Worm (Caenorhabditis elegans) whole organism, L4 larva: ENCODE data around the gene gst-34.
A peak's percentile ranks its signal among the peaks of the same experiment; 100 is the strongest.

Experiments used
- F44E2.7 ChIP-seq: fragments of 200-800 bp; sonication (Bioruptor generic); IDR thresholded peaks from 2 replicates; pipeline ENCODE4 v2.1.2; 2022; ENCODE audit warnings: missing genetic modification characterization, missing compliant biosample characterization
- T20F7.1 ChIP-seq: fragments of 200-800 bp; sonication (Bioruptor generic); optimal IDR thresholded peaks from 2 replicates; lab custom pipeline; 2018; ENCODE audit warnings: mild to moderate bottlenecking, missing genetic modification characterization, missing compliant biosample characterization
- T26A8.4 ChIP-seq: fragments of 200-800 bp; sonication (Bioruptor generic); IDR thresholded peaks from 2 replicates; pipeline ENCODE4 v1.3.6; 2022; ENCODE audit warnings: missing genetic modification characterization, missing compliant biosample characterization
- aly-2 ChIP-seq: sonication (generic microtip); optimal IDR thresholded peaks from 2 replicates; lab custom pipeline; 2018; ENCODE audit warnings: missing biosample characterization, missing genetic modification characterization
- attf-4 ChIP-seq: sonication (generic microtip); optimal IDR thresholded peaks from 3 replicates; lab custom pipeline; 2017; ENCODE audit warnings: missing biosample characterization, missing genetic modification characterization
- ceh-44 ChIP-seq: fragments of 200-800 bp; sonication (Bioruptor generic); IDR thresholded peaks from 2 replicates; pipeline ENCODE4 v1.3.6; 2022; ENCODE audit warnings: missing genetic modification reagents, missing genetic modification characterization, missing compliant biosample characterization
- ceh-62 ChIP-seq: sonication (generic microtip); optimal IDR thresholded peaks from 2 replicates; lab custom pipeline; 2017; ENCODE audit warnings: missing biosample characterization, missing genetic modification characterization
- ceh-82 ChIP-seq: sonication (generic microtip); optimal IDR thresholded peaks from 2 replicates; lab custom pipeline; 2017; ENCODE audit warnings: missing biosample characterization, missing genetic modification characterization
- daf-16 ChIP-seq, 3 experiments: sonication (generic microtip); optimal IDR thresholded peaks; 2 replicates each; lab custom pipeline; 2016 to 2017; ENCODE audit warnings: missing genetic modification characterization in 3 of 3, missing genetic modification reagents in 3 of 3, mild to moderate bottlenecking in 2 of 3, missing compliant biosample characterization in 2 of 3, missing biosample characterization in 1 of 3, moderate library complexity in 1 of 3
- dmd-6 ChIP-seq: fragments of 200-800 bp; sonication (Bioruptor generic); IDR thresholded peaks from 2 replicates; pipeline ENCODE4 v1.3.6; 2022; ENCODE audit warnings: missing genetic modification reagents, missing genetic modification characterization, missing compliant biosample characterization
- dve-1 ChIP-seq: sonication (generic microtip); optimal IDR thresholded peaks from 2 replicates; lab custom pipeline; 2017; ENCODE audit warnings: antibody characterized with exemption, mild to moderate bottlenecking, missing genetic modification characterization, missing compliant biosample characterization; ENCODE audit not compliant: insufficient read depth
- gei-8 ChIP-seq: fragments of 200-800 bp; sonication (Bioruptor generic); optimal IDR thresholded peaks from 2 replicates; lab custom pipeline; 2018; ENCODE audit warnings: mild to moderate bottlenecking, missing genetic modification characterization, missing compliant biosample characterization
- hif-1 ChIP-seq, 2 experiments: sonication (generic microtip); optimal IDR thresholded peaks; 2 replicates each; lab custom pipeline; 2016 to 2017; ENCODE audit warnings: missing compliant biosample characterization in 2 of 2, missing genetic modification characterization in 2 of 2, missing genetic modification reagents in 2 of 2, missing genotype in 2 of 2, mild to moderate bottlenecking in 1 of 2
- hlh-11 ChIP-seq: fragments of 200-800 bp; sonication (Bioruptor generic); optimal IDR thresholded peaks from 2 replicates; lab custom pipeline; 2018; ENCODE audit warnings: mild to moderate bottlenecking, missing genetic modification characterization, missing compliant biosample characterization
- hlh-30 ChIP-seq: sonication (generic microtip); optimal IDR thresholded peaks from 2 replicates; lab custom pipeline; 2017; ENCODE audit warnings: antibody characterized with exemption, mild to moderate bottlenecking, missing genetic modification characterization, missing compliant biosample characterization; ENCODE audit not compliant: insufficient read depth
- hmg-1.1 ChIP-seq: fragments of 200-800 bp; sonication (Bioruptor generic); IDR thresholded peaks from 2 replicates; pipeline ENCODE4 v1.3.6; 2022; ENCODE audit warnings: missing genetic modification reagents, missing genetic modification characterization, missing compliant biosample characterization
- lim-7 ChIP-seq: fragments of 200-800 bp; sonication (Bioruptor generic); IDR thresholded peaks from 2 replicates; pipeline ENCODE4 v1.3.6; 2022; ENCODE audit warnings: missing genetic modification characterization, missing compliant biosample characterization
- lin-29 ChIP-seq: fragments of 200-800 bp; sonication (Bioruptor generic); IDR thresholded peaks from 2 replicates; pipeline ENCODE4 v1.3.6; 2022; ENCODE audit warnings: missing genetic modification reagents, missing genetic modification characterization, missing compliant biosample characterization
- lsy-2 ChIP-seq, 2 experiments: fragments of 150-350 bp in 1 of 2; sonication (generic microtip) in 1 of 2; optimal IDR thresholded peaks; 2 replicates each; lab custom pipeline; 2014 to 2017; ENCODE audit warnings: missing biosample characterization in 2 of 2, missing genetic modification characterization in 2 of 2
- madf-5 ChIP-seq, 2 experiments: fragments of 200-800 bp; sonication (Bioruptor generic); IDR thresholded peaks; 2 replicates each; pipeline ENCODE4 v1.3.6; 2022; ENCODE audit warnings: missing compliant biosample characterization in 2 of 2, missing genetic modification characterization in 2 of 2
- mdl-1 ChIP-seq, 2 experiments: fragments of 150-350 bp in 1 of 2; sonication (generic microtip) in 1 of 2; optimal IDR thresholded peaks; 2 replicates each; lab custom pipeline; 2014 to 2017; ENCODE audit warnings: missing biosample characterization in 2 of 2, missing genetic modification characterization in 2 of 2
- mdt-29 ChIP-seq: fragments of 200-800 bp; sonication (Bioruptor generic); IDR thresholded peaks from 2 replicates; pipeline ENCODE4 v1.3.6; 2022; ENCODE audit warnings: missing genetic modification reagents, missing genetic modification characterization, missing compliant biosample characterization
- mes-2 ChIP-seq: sonication (generic microtip); optimal IDR thresholded peaks from 2 replicates; lab custom pipeline; 2016; ENCODE audit warnings: missing genotype, mild to moderate bottlenecking, missing genetic modification characterization, missing compliant biosample characterization; ENCODE audit not compliant: poor library complexity, severe bottlenecking
- mxl-2 ChIP-seq: fragments of 200-800 bp; sonication (Bioruptor generic); conservative IDR thresholded peaks from 2 replicates; pipeline ENCODE4 v1.3.6; 2022; ENCODE audit warnings: missing genetic modification reagents, missing genetic modification characterization, missing compliant biosample characterization
- mxl-3 ChIP-seq: fragments of 200-800 bp; sonication (Bioruptor generic); optimal IDR thresholded peaks from 2 replicates; lab custom pipeline; 2018; ENCODE audit warnings: mild to moderate bottlenecking, missing genetic modification characterization, missing compliant biosample characterization
- nhr-10 ChIP-seq: fragments of 150-350 bp; optimal IDR thresholded peaks from 2 replicates; lab custom pipeline; 2014; ENCODE audit warnings: missing biosample characterization, missing genetic modification characterization
- nhr-11 ChIP-seq: fragments of 150-350 bp; optimal IDR thresholded peaks from 2 replicates; lab custom pipeline; 2014; ENCODE audit warnings: missing biosample characterization, missing genetic modification characterization
- nhr-237 ChIP-seq: sonication (generic microtip); optimal IDR thresholded peaks from 2 replicates; lab custom pipeline; 2017; ENCODE audit warnings: missing biosample characterization, missing genetic modification characterization
- nhr-41 ChIP-seq: fragments of 200-800 bp; sonication (Bioruptor generic); IDR thresholded peaks from 2 replicates; pipeline ENCODE4 v1.3.6; 2022; ENCODE audit warnings: missing genetic modification reagents, missing genetic modification characterization, missing compliant biosample characterization
- nhr-77 ChIP-seq: fragments of 150-350 bp; optimal IDR thresholded peaks from 2 replicates; lab custom pipeline; 2014; ENCODE audit warnings: missing biosample characterization, missing genetic modification characterization
- rbr-2 ChIP-seq: sonication (generic microtip); optimal IDR thresholded peaks from 2 replicates; lab custom pipeline; 2016; ENCODE audit warnings: missing genotype, missing genetic modification characterization, missing compliant biosample characterization
- sdz-12 ChIP-seq: fragments of 200-800 bp; sonication (Bioruptor generic); optimal IDR thresholded peaks from 2 replicates; lab custom pipeline; 2018; ENCODE audit warnings: mild to moderate bottlenecking, missing genetic modification characterization, missing compliant biosample characterization
- set-16 ChIP-seq: fragments of 200-800 bp; sonication (Bioruptor generic); IDR thresholded peaks from 2 replicates; pipeline ENCODE4 v1.3.6; 2022; ENCODE audit warnings: missing genetic modification reagents, missing genetic modification characterization, missing compliant biosample characterization
- skn-1 ChIP-seq: fragments of 150-350 bp; optimal IDR thresholded peaks from 2 replicates; lab custom pipeline; 2014; ENCODE audit warnings: missing biosample characterization, missing genetic modification characterization
- spr-3 ChIP-seq: fragments of 200-800 bp; sonication (Bioruptor generic); optimal IDR thresholded peaks from 2 replicates; lab custom pipeline; 2018; ENCODE audit warnings: mild to moderate bottlenecking, missing genetic modification characterization, missing compliant biosample characterization
- tag-97 ChIP-seq: fragments of 200-800 bp; sonication (Bioruptor generic); IDR thresholded peaks from 2 replicates; pipeline ENCODE4 v1.3.6; 2022; ENCODE audit warnings: missing genetic modification characterization, missing compliant biosample characterization
- tra-1 ChIP-seq: fragments of 200-800 bp; sonication (Bioruptor generic); IDR thresholded peaks from 2 replicates; pipeline ENCODE4 v1.3.6; 2022; ENCODE audit warnings: missing genetic modification reagents, missing genetic modification characterization, missing compliant biosample characterization
- unc-130 ChIP-seq: sonication (generic microtip); optimal IDR thresholded peaks from 2 replicates; lab custom pipeline; 2016; ENCODE audit warnings: missing genetic modification reagents, missing genetic modification characterization, missing compliant biosample characterization
- unc-62 ChIP-seq, 3 experiments: fragments of 150-350 bp in 1 of 3; sonication (generic microtip); optimal IDR thresholded peaks in 2 of 3; peaks in 1 of 3; 1 replicate in 1 of 3; 2 replicates in 2 of 3; lab custom pipeline; 2014 to 2017; ENCODE audit warnings: missing biosample characterization in 3 of 3, missing genetic modification characterization in 3 of 3, missing genetic modification reagents in 3 of 3, missing genotype in 1 of 3
- ztf-7 ChIP-seq: fragments of 150-350 bp; optimal IDR thresholded peaks from 2 replicates; lab custom pipeline; 2014; ENCODE audit warnings: missing biosample characterization, missing genetic modification characterization

Gene gst-34

DNA sequence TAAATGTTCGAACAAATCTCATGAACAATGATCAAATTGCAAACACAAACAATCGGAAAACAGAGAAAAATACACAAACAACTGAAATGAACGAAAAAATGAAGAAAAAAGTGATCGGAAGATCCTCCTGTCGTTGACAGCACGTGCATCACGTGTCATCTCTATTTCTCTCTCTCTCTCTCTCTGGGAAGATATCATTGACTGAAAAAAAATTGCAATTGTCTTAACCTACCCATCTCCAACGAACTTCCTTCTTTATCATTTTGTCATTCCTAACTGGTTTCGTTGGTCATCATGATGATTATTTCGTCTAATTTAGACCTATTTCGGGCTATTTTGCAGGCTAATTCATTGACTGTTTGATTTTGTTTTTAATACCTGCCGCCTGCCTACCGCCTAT lies 22.3 kb upstream of the gst-34 start (continued):
- no peak for TF ChIP-seq tag-97
- TF ChIP-seq mxl-2, result 0 out of 2 replicates have a peak, but pooled peaks have one; percentile 45
- TF ChIP-seq T20F7.1 (GFP tag; lab: Kevin White, UChicago), result no peak
- TF ChIP-seq T26A8.4, result 0 out of 2 replicates have a peak, but pooled peaks have one; percentile 31
- TF ChIP-seq gei-8, result no peak
- no peak for TF ChIP-seq set-16 (GFP tag; lab: Robert Waterston, UW)
- no peak for TF ChIP-seq hmg-1.1
- no peak for TF ChIP-seq spr-3 (GFP tag; lab: Kevin White, UChicago)
- TF ChIP-seq nhr-237 (tag; lab: Kevin White, UChicago), result no peak
- TF ChIP-seq unc-130 (GFP tag; lab: Kevin White, UChicago), result no peak
- no peak for TF ChIP-seq skn-1
- TF ChIP-seq lsy-2 (tag; optimal IDR thresholded peaks at IDR 0.05; lab: Kevin White, UChicago), result peak in 1 of 2 experiments; percentile 73
- no peak for TF ChIP-seq madf-5 (GFP tag; IDR thresholded peaks at IDR 0.05; lab: Robert Waterston, UW)
- peak; percentile 84 for TF ChIP-seq nhr-77 (tag; lab: Kevin White, UChicago)
- no peak for TF ChIP-seq sdz-12 (GFP tag; lab: Kevin White, UChicago)
- peak in 1 of 2 experiments; percentile 84 for TF ChIP-seq daf-16 (GFP tag; optimal IDR thresholded peaks at IDR 0.05; lab: Kevin White, UChicago)
- TF ChIP-seq daf-16 (tag; optimal IDR thresholded peaks at IDR 0.05; lab: Kevin White, UChicago), result no peak
- TF ChIP-seq mes-2 (tag; lab: Kevin White, UChicago), result peak; percentile 5
- no peak for TF ChIP-seq nhr-41 (GFP tag; lab: Robert Waterston, UW)
- TF ChIP-seq unc-62 (GFP tag; optimal IDR thresholded peaks at IDR 0.05 in 1 of 2; lab: Kevin White, UChicago), result peak in 1 of 2 experiments; percentile 88
- TF ChIP-seq unc-62 (tag; optimal IDR thresholded peaks at IDR 0.05; lab: Kevin White, UChicago), result no peak
- 0 out of 2 replicates have a peak, but pooled peaks have one; percentile 34 for TF ChIP-seq tra-1 (GFP tag; lab: Robert Waterston, UW)
- peak; percentile 84 for TF ChIP-seq hlh-11 (tag; lab: Kevin White, UChicago)
- TF ChIP-seq F44E2.7 (GFP tag; lab: Robert Waterston, UW), result no peak
- no peak for TF ChIP-seq lim-7
- TF ChIP-seq mxl-3 (GFP tag; lab: Kevin White, UChicago), result peak; percentile 55
- TF ChIP-seq mdt-29, result no peak
- TF ChIP-seq dmd-6 (GFP tag; lab: Robert Waterston, UW), result peak; percentile 68
- no peak for TF ChIP-seq attf-4 (tag; lab: Kevin White, UChicago)
- peak; percentile 15 to 89 for TF ChIP-seq mdl-1 (tag; optimal IDR thresholded peaks at IDR 0.05; lab: Kevin White, UChicago)
- TF ChIP-seq hlh-30, result peak; percentile 93
- no peak for TF ChIP-seq aly-2 (tag; lab: Kevin White, UChicago)
- TF ChIP-seq ceh-44, result no peak
- TF ChIP-seq ztf-7 (tag; lab: Kevin White, UChicago), result no peak
- peak; percentile 37 for TF ChIP-seq nhr-11 (tag; lab: Kevin White, UChicago)
- peak; percentile 68 for TF ChIP-seq lin-29 (GFP tag; lab: Robert Waterston, UW)
- TF ChIP-seq ceh-82 (tag; lab: Kevin White, UChicago), result no peak
- peak; percentile 47 for TF ChIP-seq dve-1
- TF ChIP-seq rbr-2 (tag; lab: Kevin White, UChicago), result no peak
- TF ChIP-seq nhr-10 (tag; lab: Kevin White, UChicago), result no peak

DNA sequence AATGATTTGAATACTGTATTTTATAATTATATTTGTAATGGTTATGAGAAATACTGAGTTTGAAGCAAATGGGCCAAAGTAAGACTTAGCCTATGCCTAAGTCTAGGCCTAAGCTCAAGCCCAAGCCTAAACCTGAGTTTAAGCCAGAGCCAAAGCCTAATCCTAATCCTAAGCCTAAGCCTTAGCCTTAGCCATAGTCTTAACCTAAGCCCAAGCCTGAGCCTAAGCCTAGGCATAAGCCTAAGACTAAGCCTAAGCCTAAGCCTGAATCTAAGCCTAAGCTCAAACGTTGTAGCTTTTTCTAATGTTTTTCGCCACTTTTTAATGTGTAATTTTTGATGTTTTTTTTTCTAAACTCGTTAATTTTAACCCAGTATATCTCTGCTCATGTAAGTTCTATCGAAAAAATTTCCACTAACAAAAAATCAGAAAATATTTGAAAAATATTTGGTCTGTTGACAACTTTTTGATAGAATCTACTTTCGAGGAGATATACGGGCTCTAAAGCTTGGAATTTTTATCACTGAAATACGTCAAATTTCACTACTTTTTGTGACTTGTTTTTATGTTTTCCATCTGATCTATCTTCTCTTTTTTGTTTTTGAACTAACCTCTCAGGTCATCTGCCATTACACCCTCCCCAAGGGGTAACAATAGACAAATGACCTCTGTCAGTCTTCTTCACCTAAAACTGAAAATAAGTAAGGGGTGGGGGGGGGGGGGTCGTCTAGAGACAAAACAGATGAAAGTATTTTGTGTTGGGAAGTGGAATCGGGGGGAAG lies 21.2 kb upstream of the gst-34 start:
- TF ChIP-seq ceh-62 (tag; lab: Kevin White, UChicago), result no peak
- TF ChIP-seq unc-62 (GFP tag; optimal IDR thresholded peaks at IDR 0.05 in 1 of 2; lab: Kevin White, UChicago), result peak in 1 of 2 experiments; percentile 67
- no peak for TF ChIP-seq unc-62 (tag; optimal IDR thresholded peaks at IDR 0.05; lab: Kevin White, UChicago)
- TF ChIP-seq dmd-6 (GFP tag; lab: Robert Waterston, UW), result peak; percentile 13; the same call in 1 of the 2 replicates
- no peak for TF ChIP-seq hif-1 (tag; optimal IDR thresholded peaks at IDR 0.05; lab: Kevin White, UChicago)
- TF ChIP-seq hmg-1.1, result no peak
- TF ChIP-seq sdz-12 (GFP tag; lab: Kevin White, UChicago), result no peak
